Worm (Caenorhabditis elegans) whole organism, L3 larva: ENCODE measurements around the gene ddx-15.

Experiments
- R02D3.7 ChIP-seq: fragments of 150-350 bp; optimal IDR thresholded peaks from 2 replicates; lab custom pipeline; 2014; ENCODE audit warnings: missing biosample characterization, missing genetic modification characterization
- ZK546.5 ChIP-seq: sonication (generic microtip); optimal IDR thresholded peaks from 2 replicates; lab custom pipeline; 2017; ENCODE audit warnings: missing biosample characterization, missing genetic modification characterization
- aly-2 ChIP-seq: fragments of 150-350 bp; optimal IDR thresholded peaks from 2 replicates; lab custom pipeline; 2014; ENCODE audit warnings: missing biosample characterization, missing genetic modification characterization
- ama-1 ChIP-seq: fragments of 150-350 bp; optimal IDR thresholded peaks from 2 replicates; lab custom pipeline; 2018
- ceh-28 ChIP-seq: fragments of 150-350 bp; optimal IDR thresholded peaks from 2 replicates; lab custom pipeline; 2014; ENCODE audit warnings: missing biosample characterization, missing genetic modification reagents, missing genetic modification characterization
- ceh-9 ChIP-seq: sonication (generic microtip); optimal IDR thresholded peaks from 2 replicates; lab custom pipeline; 2018; ENCODE audit warnings: missing biosample characterization, missing genetic modification characterization
- daf-12 ChIP-seq: fragments of 150-350 bp; optimal IDR thresholded peaks from 2 replicates; lab custom pipeline; 2014; ENCODE audit warnings: missing biosample characterization, missing genetic modification reagents, missing genetic modification characterization
- egl-27 ChIP-seq: sonication (generic microtip); optimal IDR thresholded peaks from 4 replicates; lab custom pipeline; 2017; ENCODE audit warnings: missing biosample characterization, missing genetic modification reagents, missing genetic modification characterization
- egl-5 ChIP-seq: fragments of 150-350 bp; optimal IDR thresholded peaks from 2 replicates; lab custom pipeline; 2017; ENCODE audit warnings: missing biosample characterization, missing genetic modification reagents, missing genetic modification characterization, inconsistent platforms
- elt-1 ChIP-seq: fragments of 150-350 bp; optimal IDR thresholded peaks from 2 replicates; lab custom pipeline; 2014; ENCODE audit warnings: missing biosample characterization, missing genetic modification characterization
- elt-2 ChIP-seq: sonication (generic microtip); optimal IDR thresholded peaks from 2 replicates; lab custom pipeline; 2016; ENCODE audit warnings: missing genetic modification reagents, mild to moderate bottlenecking, missing genetic modification characterization, missing compliant biosample characterization
- elt-3 ChIP-seq, 3 experiments: fragments of 150-350 bp in 1 of 3; sonication (generic microtip) in 2 of 3; optimal IDR thresholded peaks; 2 replicates in 2 of 3; 4 replicates in 1 of 3; lab custom pipeline; 2014 to 2017; ENCODE audit warnings: missing biosample characterization in 3 of 3, missing genetic modification characterization in 3 of 3
- eor-1 ChIP-seq, 2 experiments: fragments of 150-350 bp; optimal IDR thresholded peaks; 2 replicates each; lab custom pipeline; 2014 to 2018; ENCODE audit warnings: missing biosample characterization in 2 of 2, missing genetic modification characterization in 2 of 2
- fkh-10 ChIP-seq: sonication (generic microtip); optimal IDR thresholded peaks from 2 replicates; lab custom pipeline; 2017; ENCODE audit warnings: missing biosample characterization, missing genetic modification reagents, missing genetic modification characterization
- fkh-2 ChIP-seq: fragments of 150-350 bp; optimal IDR thresholded peaks from 2 replicates; lab custom pipeline; 2014; ENCODE audit warnings: missing biosample characterization, missing genetic modification reagents, missing genetic modification characterization
- jun-1 ChIP-seq: fragments of 150-350 bp; optimal IDR thresholded peaks from 2 replicates; lab custom pipeline; 2014; ENCODE audit warnings: missing biosample characterization, missing genetic modification reagents, missing genetic modification characterization
- lin-15B ChIP-seq: fragments of 150-350 bp; optimal IDR thresholded peaks from 2 replicates; lab custom pipeline; 2014; ENCODE audit warnings: missing biosample characterization, missing genetic modification characterization
- lin-39 ChIP-seq: fragments of 150-350 bp; optimal IDR thresholded peaks from 2 replicates; lab custom pipeline; 2018; ENCODE audit warnings: missing biosample characterization, missing genetic modification reagents, missing genetic modification characterization
- lsy-12 ChIP-seq: sonication (generic microtip); optimal IDR thresholded peaks from 2 replicates; lab custom pipeline; 2016; ENCODE audit warnings: mild to moderate bottlenecking, missing genetic modification characterization, missing compliant biosample characterization
- mml-1 ChIP-seq: fragments of 150-350 bp; sonication (generic microtip); optimal IDR thresholded peaks from 3 replicates; lab custom pipeline; 2014; ENCODE audit warnings: missing biosample characterization, missing genetic modification characterization
- nfya-1 ChIP-seq: sonication (generic microtip); optimal IDR thresholded peaks from 2 replicates; lab custom pipeline; 2017; ENCODE audit warnings: missing genetic modification characterization, mild to moderate bottlenecking, missing compliant biosample characterization, antibody characterized with exemption, moderate library complexity; ENCODE audit not compliant: insufficient read depth
- nhr-11 ChIP-seq: fragments of 150-350 bp; optimal IDR thresholded peaks from 2 replicates; lab custom pipeline; 2014; ENCODE audit warnings: missing biosample characterization, missing genetic modification characterization
- nhr-12 ChIP-seq: fragments of 150-350 bp; optimal IDR thresholded peaks from 2 replicates; lab custom pipeline; 2014; ENCODE audit warnings: missing biosample characterization, missing genetic modification characterization
- nhr-23 ChIP-seq: fragments of 150-350 bp; optimal IDR thresholded peaks from 2 replicates; lab custom pipeline; 2014; ENCODE audit warnings: missing biosample characterization, missing genetic modification reagents, missing genetic modification characterization
- nhr-237 ChIP-seq: fragments of 150-350 bp; optimal IDR thresholded peaks from 2 replicates; lab custom pipeline; 2014; ENCODE audit warnings: missing biosample characterization, missing genetic modification characterization
- nhr-25 ChIP-seq: sonication (generic microtip); optimal IDR thresholded peaks from 2 replicates; lab custom pipeline; 2017; ENCODE audit warnings: missing biosample characterization, missing genetic modification characterization
- nhr-28 ChIP-seq: fragments of 150-350 bp; optimal IDR thresholded peaks from 2 replicates; lab custom pipeline; 2014; ENCODE audit warnings: missing biosample characterization, missing genetic modification characterization
- nhr-43 ChIP-seq: sonication (generic microtip); optimal IDR thresholded peaks from 2 replicates; lab custom pipeline; 2016; ENCODE audit warnings: mild to moderate bottlenecking, missing genetic modification characterization, missing compliant biosample characterization; ENCODE audit not compliant: poor library complexity, severe bottlenecking
- nhr-76 ChIP-seq: fragments of 150-350 bp; sonication (generic microtip); optimal IDR thresholded peaks from 5 replicates; lab custom pipeline; 2014; ENCODE audit warnings: missing biosample characterization, missing genetic modification characterization
- nhr-77 ChIP-seq: fragments of 150-350 bp; optimal IDR thresholded peaks from 2 replicates; lab custom pipeline; 2014; ENCODE audit warnings: missing biosample characterization, missing genetic modification characterization
- pha-4 ChIP-seq: fragments of 150-350 bp; optimal IDR thresholded peaks from 2 replicates; lab custom pipeline; 2014; ENCODE audit warnings: missing biosample characterization, missing genetic modification reagents, missing genetic modification characterization
- pqm-1 ChIP-seq: fragments of 150-350 bp; optimal IDR thresholded peaks from 2 replicates; lab custom pipeline; 2017; ENCODE audit warnings: missing biosample characterization, missing genetic modification characterization, inconsistent platforms
- skn-1 ChIP-seq: fragments of 150-350 bp; optimal IDR thresholded peaks from 2 replicates; lab custom pipeline; 2014; ENCODE audit warnings: missing biosample characterization, missing genetic modification characterization
- tbx-2 ChIP-seq: sonication (generic microtip); optimal IDR thresholded peaks from 2 replicates; lab custom pipeline; 2016; ENCODE audit warnings: mild to moderate bottlenecking, missing genetic modification characterization, missing compliant biosample characterization
- unc-39 ChIP-seq: sonication (generic microtip); optimal IDR thresholded peaks from 4 replicates; lab custom pipeline; 2017; ENCODE audit warnings: missing biosample characterization, missing genetic modification characterization
- unc-62 ChIP-seq: fragments of 150-350 bp; sonication (generic microtip); optimal IDR thresholded peaks from 4 replicates; lab custom pipeline; 2014; ENCODE audit warnings: missing biosample characterization, missing genetic modification reagents, missing genetic modification characterization
- zag-1 ChIP-seq: fragments of 150-350 bp; optimal IDR thresholded peaks from 2 replicates; lab custom pipeline; 2014; ENCODE audit warnings: missing biosample characterization, missing genetic modification characterization
- ztf-11 ChIP-seq: fragments of 150-350 bp; optimal IDR thresholded peaks from 2 replicates; lab custom pipeline; 2014; ENCODE audit warnings: missing biosample characterization, missing genetic modification characterization
- ztf-4 ChIP-seq: fragments of 150-350 bp; optimal IDR thresholded peaks from 2 replicates; lab custom pipeline; 2014; ENCODE audit warnings: missing biosample characterization, missing genetic modification characterization

The ddx-15 gene

DNA sequence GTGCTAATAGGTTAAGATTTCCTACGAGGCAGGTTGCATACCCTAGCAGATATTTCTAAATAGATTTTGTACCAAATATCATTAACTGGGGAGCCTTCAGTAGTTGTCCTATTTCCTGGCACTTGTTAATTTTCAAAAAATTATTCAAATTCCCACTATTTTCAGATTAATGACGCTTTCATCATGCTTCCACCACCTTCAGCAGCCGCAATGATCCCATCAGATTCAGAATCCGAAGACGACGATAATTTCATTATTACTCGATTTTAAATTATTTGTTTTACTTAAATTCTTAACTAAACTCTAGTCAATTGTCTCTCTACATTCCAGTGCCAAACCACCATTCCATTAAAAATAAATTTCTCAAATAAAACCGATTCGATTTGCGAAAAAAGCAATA is 40.7 kb downstream of the ddx-15 start:
- TF ChIP-seq aly-2: no peak
- TF ChIP-seq pqm-1 (tag; lab: Kevin White, UChicago): no peak
- TF ChIP-seq fkh-10 (GFP tag; lab: Kevin White, UChicago): no peak
- TF ChIP-seq R02D3.7 (tag; lab: Kevin White, UChicago): no peak
- TF ChIP-seq egl-27: no peak
- peak; percentile 34 for TF ChIP-seq nhr-43 (tag; lab: Kevin White, UChicago)
- no peak for TF ChIP-seq ceh-9 (tag; lab: Kevin White, UChicago)
- no peak for TF ChIP-seq tbx-2 (tag; lab: Kevin White, UChicago)
- TF ChIP-seq eor-1 (tag; optimal IDR thresholded peaks at IDR 0.05; lab: Kevin White, UChicago): no peak
- peak; percentile 96 for TF ChIP-seq ama-1
- no peak for TF ChIP-seq skn-1 (tag; lab: Kevin White, UChicago)
- TF ChIP-seq ztf-4 (tag; lab: Kevin White, UChicago): no peak
- TF ChIP-seq lsy-12: no peak
- no peak for TF ChIP-seq lin-15B (tag; lab: Kevin White, UChicago)
- TF ChIP-seq lin-39 (tag; lab: Kevin White, UChicago): no peak
- no peak for TF ChIP-seq daf-12 (tag; lab: Kevin White, UChicago)
- TF ChIP-seq nhr-25: no peak
- TF ChIP-seq nhr-28 (tag; lab: Kevin White, UChicago): no peak
- TF ChIP-seq jun-1 (tag; lab: Kevin White, UChicago): no peak
- TF ChIP-seq pha-4 (tag; lab: Kevin White, UChicago): peak; percentile 25
- TF ChIP-seq unc-62 (GFP tag; lab: Kevin White, UChicago): no peak
- no peak for TF ChIP-seq ZK546.5 (tag; lab: Kevin White, UChicago)
- peak; percentile 31 for TF ChIP-seq elt-2
- no peak for TF ChIP-seq nhr-11 (tag; lab: Kevin White, UChicago)
- TF ChIP-seq elt-3 (tag; optimal IDR thresholded peaks at IDR 0.05; lab: Kevin White, UChicago): no peak
- TF ChIP-seq, all 47 proteins: peak for 4

- TF ChIP-seq nfya-1 (tag; lab: Kevin White, UChicago): peak; percentile 28
- no peak for TF ChIP-seq nhr-28 (tag; lab: Kevin White, UChicago)
- no peak for TF ChIP-seq nhr-11 (tag; lab: Kevin White, UChicago)
- TF ChIP-seq lin-15B (tag; lab: Kevin White, UChicago): no peak
- TF ChIP-seq, all 47 proteins: peak for 1
These were observed 41.3 kb downstream of the ddx-15 start for ce11 chrIII:5550193-5550592.

DNA sequence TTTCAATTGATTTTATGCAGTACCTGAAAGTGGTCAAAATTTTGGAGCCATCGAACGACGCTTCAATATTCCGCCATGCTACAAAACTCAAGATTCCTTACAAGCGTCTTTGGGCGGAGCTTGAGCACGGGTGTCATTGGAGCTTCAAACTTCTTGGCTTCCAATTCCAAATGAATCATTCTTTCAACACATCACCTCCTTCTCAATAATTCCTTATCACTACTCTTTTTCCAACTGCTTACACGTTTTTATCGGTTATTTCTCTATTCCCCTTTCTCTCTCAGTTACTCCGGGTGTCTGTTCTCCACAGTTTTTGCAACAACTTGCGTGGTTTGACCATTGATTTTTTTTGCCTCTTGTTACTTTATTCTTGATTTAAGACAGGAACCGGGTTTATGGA is 44.8 kb downstream of the ddx-15 start, which contains the start of gene F09F7.5:
F09F7.5 (plus strand) TSS at position 258 of the 400 bp plus-strand sequence.
- TF ChIP-seq elt-2 (peak; percentile 70), pqm-1 (tag; lab: Kevin White, UChicago) (peak; percentile 64), nhr-237 (tag; lab: Kevin White, UChicago) (no peak), aly-2 (no peak)

ce11 chrIII:5546309-5546708 is 45.2 kb downstream of the ddx-15 start:
- TF ChIP-seq ama-1 (no peak), egl-5 (tag; lab: Kevin White, UChicago) (no peak), fkh-10 (GFP tag; lab: Kevin White, UChicago) (no peak), elt-1 (tag; lab: Kevin White, UChicago) (peak; percentile 28), nhr-25 (peak; percentile 22), nhr-28 (tag; lab: Kevin White, UChicago) (no peak), nhr-23 (tag; lab: Kevin White, UChicago) (peak; percentile 74), nfya-1 (tag; lab: Kevin White, UChicago) (peak; percentile 10)
- TF ChIP-seq, all 47 proteins: peak for 4

- no peak for TF ChIP-seq aly-2
- TF ChIP-seq ztf-11: no peak
- no peak for TF ChIP-seq nfya-1 (tag; lab: Kevin White, UChicago)
- TF ChIP-seq lin-39 (tag; lab: Kevin White, UChicago): no peak
- TF ChIP-seq tbx-2 (tag; lab: Kevin White, UChicago): no peak
- no peak for TF ChIP-seq nhr-77
- no peak for TF ChIP-seq egl-5 (tag; lab: Kevin White, UChicago)
- TF ChIP-seq ceh-28: no peak
- TF ChIP-seq elt-3 (tag; optimal IDR thresholded peaks at IDR 0.05; lab: Kevin White, UChicago): no peak
- TF ChIP-seq fkh-2: no peak
- TF ChIP-seq mml-1: no peak
- no peak for TF ChIP-seq unc-39 (tag; lab: Kevin White, UChicago)
- TF ChIP-seq nhr-43 (tag; lab: Kevin White, UChicago): no peak
- TF ChIP-seq ama-1: no peak
- TF ChIP-seq zag-1 (tag; lab: Kevin White, UChicago): no peak
- no peak for TF ChIP-seq nhr-12 (tag; lab: Kevin White, UChicago)
- TF ChIP-seq nhr-76: no peak
These were observed 47.7 kb downstream of the ddx-15 start, which contains the start of gene D1044.1 for ce11 chrIII:5543727-5544345. TSS of gene D1044.1 (plus strand) at chrIII:5544295.
